Worm (Caenorhabditis elegans) whole organism, L4 larva: ENCODE data around the gene Y54G2A.10.

ENCODE experiments used
- T26A8.4 ChIP-seq: fragments of 200-800 bp; sonication (Bioruptor generic); IDR thresholded peaks from 2 replicates; pipeline ENCODE4 v1.3.6; 2022; ENCODE audit warnings: missing genetic modification characterization, missing compliant biosample characterization
- Y48G9A.11 ChIP-seq: fragments of 200-800 bp; sonication (Bioruptor generic); IDR thresholded peaks from 2 replicates; pipeline ENCODE4 v1.3.6; 2022; ENCODE audit warnings: missing genetic modification reagents, missing genetic modification characterization, missing compliant biosample characterization
- Y75B8A.6 ChIP-seq: fragments of 200-800 bp; sonication (Bioruptor generic); IDR thresholded peaks from 2 replicates; pipeline ENCODE4 v1.3.6; 2022; ENCODE audit warnings: missing genetic modification reagents, missing genetic modification characterization, missing compliant biosample characterization
- ZK337.2 ChIP-seq: fragments of 200-800 bp; sonication (Bioruptor generic); IDR thresholded peaks from 2 replicates; pipeline ENCODE4 v1.3.6; 2022; ENCODE audit warnings: missing genetic modification reagents, missing genetic modification characterization, missing compliant biosample characterization
- aha-1 ChIP-seq: fragments of 150-350 bp; peaks from one replicate; lab custom pipeline; 2014; ENCODE audit warnings: missing biosample characterization, missing genetic modification characterization
- arid-1 ChIP-seq: fragments of 200-800 bp; sonication (Bioruptor generic); conservative IDR thresholded peaks from 2 replicates; pipeline ENCODE4 v1.3.6; 2022; ENCODE audit warnings: missing genetic modification reagents, missing genetic modification characterization, missing compliant biosample characterization
- ceh-32 ChIP-seq: sonication (generic microtip); optimal IDR thresholded peaks from 2 replicates; lab custom pipeline; 2016; ENCODE audit warnings: mild to moderate bottlenecking, missing genetic modification characterization, missing compliant biosample characterization; ENCODE audit not compliant: poor library complexity
- ceh-44 ChIP-seq: fragments of 200-800 bp; sonication (Bioruptor generic); IDR thresholded peaks from 2 replicates; pipeline ENCODE4 v1.3.6; 2022; ENCODE audit warnings: missing genetic modification reagents, missing genetic modification characterization, missing compliant biosample characterization
- ceh-62 ChIP-seq: sonication (generic microtip); optimal IDR thresholded peaks from 2 replicates; lab custom pipeline; 2017; ENCODE audit warnings: missing biosample characterization, missing genetic modification characterization
- ceh-82 ChIP-seq: sonication (generic microtip); optimal IDR thresholded peaks from 2 replicates; lab custom pipeline; 2017; ENCODE audit warnings: missing biosample characterization, missing genetic modification characterization
- ces-1 ChIP-seq: fragments of 150-350 bp; sonication (generic microtip); optimal IDR thresholded peaks from 4 replicates; lab custom pipeline; 2014; ENCODE audit warnings: missing biosample characterization, missing genetic modification reagents, missing genetic modification characterization
- cey-2 ChIP-seq: sonication (generic microtip); optimal IDR thresholded peaks from 3 replicates; lab custom pipeline; 2017; ENCODE audit warnings: missing genetic modification characterization, mild to moderate bottlenecking, missing compliant biosample characterization, antibody characterized with exemption, borderline replicate concordance; ENCODE audit not compliant: insufficient read depth
- daf-12 ChIP-seq: fragments of 150-350 bp; optimal IDR thresholded peaks from 2 replicates; lab custom pipeline; 2014; ENCODE audit warnings: missing biosample characterization, missing genetic modification reagents, missing genetic modification characterization
- daf-19 ChIP-seq: fragments of 200-800 bp; sonication (Bioruptor generic); conservative IDR thresholded peaks from 2 replicates; pipeline ENCODE4 v1.3.6; 2022; ENCODE audit warnings: missing genetic modification characterization, missing compliant biosample characterization
- daf-8 ChIP-seq: fragments of 200-800 bp; sonication (Bioruptor generic); IDR thresholded peaks from 2 replicates; pipeline ENCODE4 v1.3.6; 2022; ENCODE audit warnings: missing genetic modification characterization, missing compliant biosample characterization
- dmd-6 ChIP-seq: fragments of 200-800 bp; sonication (Bioruptor generic); IDR thresholded peaks from 2 replicates; pipeline ENCODE4 v1.3.6; 2022; ENCODE audit warnings: missing genetic modification reagents, missing genetic modification characterization, missing compliant biosample characterization
- dmd-9 ChIP-seq: fragments of 200-800 bp; sonication (Bioruptor generic); IDR thresholded peaks from 2 replicates; pipeline ENCODE4 v1.3.6; 2022; ENCODE audit warnings: missing genetic modification reagents, missing genetic modification characterization, missing compliant biosample characterization
- dve-1 ChIP-seq: sonication (generic microtip); optimal IDR thresholded peaks from 2 replicates; lab custom pipeline; 2017; ENCODE audit warnings: antibody characterized with exemption, mild to moderate bottlenecking, missing genetic modification characterization, missing compliant biosample characterization; ENCODE audit not compliant: insufficient read depth
- egl-27 ChIP-seq: sonication (generic microtip); optimal IDR thresholded peaks from 3 replicates; lab custom pipeline; 2017; ENCODE audit warnings: missing biosample characterization, missing genetic modification reagents, missing genetic modification characterization
- hlh-30 ChIP-seq: sonication (generic microtip); optimal IDR thresholded peaks from 2 replicates; lab custom pipeline; 2017; ENCODE audit warnings: antibody characterized with exemption, mild to moderate bottlenecking, missing genetic modification characterization, missing compliant biosample characterization; ENCODE audit not compliant: insufficient read depth
- lin-1 ChIP-seq: fragments of 200-800 bp; sonication (Bioruptor generic); IDR thresholded peaks from 2 replicates; pipeline ENCODE4 v1.3.6; 2022; ENCODE audit warnings: missing genetic modification reagents, missing genetic modification characterization, missing compliant biosample characterization
- lin-13 ChIP-seq: fragments of 150-350 bp; optimal IDR thresholded peaks from 2 replicates; lab custom pipeline; 2014; ENCODE audit warnings: missing biosample characterization, missing genetic modification reagents, missing genetic modification characterization
- lin-29 ChIP-seq: fragments of 200-800 bp; sonication (Bioruptor generic); IDR thresholded peaks from 2 replicates; pipeline ENCODE4 v1.3.6; 2022; ENCODE audit warnings: missing genetic modification reagents, missing genetic modification characterization, missing compliant biosample characterization
- lin-38 ChIP-seq: fragments of 200-800 bp; sonication (Bioruptor generic); IDR thresholded peaks from 2 replicates; pipeline ENCODE4 v1.3.6; 2022; ENCODE audit warnings: missing genetic modification reagents, missing genetic modification characterization, missing compliant biosample characterization
- lir-3 ChIP-seq: sonication (generic microtip); optimal IDR thresholded peaks from 2 replicates; lab custom pipeline; 2016; ENCODE audit warnings: mild to moderate bottlenecking, missing genetic modification characterization, missing compliant biosample characterization
- madf-5 ChIP-seq, 2 experiments: fragments of 200-800 bp; sonication (Bioruptor generic); IDR thresholded peaks; 2 replicates each; pipeline ENCODE4 v1.3.6; 2022; ENCODE audit warnings: missing compliant biosample characterization in 2 of 2, missing genetic modification characterization in 2 of 2
- mes-2 ChIP-seq: sonication (generic microtip); optimal IDR thresholded peaks from 2 replicates; lab custom pipeline; 2016; ENCODE audit warnings: missing genotype, mild to moderate bottlenecking, missing genetic modification characterization, missing compliant biosample characterization; ENCODE audit not compliant: poor library complexity, severe bottlenecking
- mxl-2 ChIP-seq: fragments of 200-800 bp; sonication (Bioruptor generic); conservative IDR thresholded peaks from 2 replicates; pipeline ENCODE4 v1.3.6; 2022; ENCODE audit warnings: missing genetic modification reagents, missing genetic modification characterization, missing compliant biosample characterization
- nhr-10 ChIP-seq: fragments of 150-350 bp; optimal IDR thresholded peaks from 2 replicates; lab custom pipeline; 2014; ENCODE audit warnings: missing biosample characterization, missing genetic modification characterization
- nhr-102 ChIP-seq: sonication (generic microtip); optimal IDR thresholded peaks from 2 replicates; lab custom pipeline; 2016; ENCODE audit warnings: mild to moderate bottlenecking, missing genetic modification characterization, moderate library complexity, missing compliant biosample characterization
- nhr-28 ChIP-seq: fragments of 150-350 bp; optimal IDR thresholded peaks from 2 replicates; lab custom pipeline; 2014; ENCODE audit warnings: missing biosample characterization, missing genetic modification characterization
- nhr-41 ChIP-seq: fragments of 200-800 bp; sonication (Bioruptor generic); IDR thresholded peaks from 2 replicates; pipeline ENCODE4 v1.3.6; 2022; ENCODE audit warnings: missing genetic modification reagents, missing genetic modification characterization, missing compliant biosample characterization
- nhr-42 ChIP-seq: fragments of 200-800 bp; sonication (Bioruptor generic); IDR thresholded peaks from 2 replicates; pipeline ENCODE4 v1.3.6; 2022; ENCODE audit warnings: missing genetic modification characterization, missing compliant biosample characterization
- nhr-6 ChIP-seq: fragments of 150-350 bp; optimal IDR thresholded peaks from 2 replicates; lab custom pipeline; 2014; ENCODE audit warnings: missing biosample characterization, missing genetic modification characterization
- nhr-77 ChIP-seq: fragments of 150-350 bp; optimal IDR thresholded peaks from 2 replicates; lab custom pipeline; 2014; ENCODE audit warnings: missing biosample characterization, missing genetic modification characterization
- php-3 ChIP-seq: fragments of 200-800 bp; sonication (Bioruptor generic); IDR thresholded peaks from 2 replicates; pipeline ENCODE4 v1.3.6; 2022; ENCODE audit warnings: missing genetic modification reagents, missing genetic modification characterization, missing compliant biosample characterization
- saeg-2 ChIP-seq: fragments of 200-800 bp; sonication (Bioruptor generic); IDR thresholded peaks from 2 replicates; pipeline ENCODE4 v1.3.6; 2022; ENCODE audit warnings: missing genetic modification reagents, missing genetic modification characterization, missing compliant biosample characterization
- skn-1 ChIP-seq: fragments of 150-350 bp; optimal IDR thresholded peaks from 2 replicates; lab custom pipeline; 2014; ENCODE audit warnings: missing biosample characterization, missing genetic modification characterization
- snpc-1.2 ChIP-seq: fragments of 200-800 bp; sonication (Bioruptor generic); IDR thresholded peaks from 2 replicates; pipeline ENCODE4 v1.3.6; 2022; ENCODE audit warnings: missing genetic modification reagents, missing genetic modification characterization, missing compliant biosample characterization
- spr-3 ChIP-seq: fragments of 200-800 bp; sonication (Bioruptor generic); optimal IDR thresholded peaks from 2 replicates; lab custom pipeline; 2018; ENCODE audit warnings: mild to moderate bottlenecking, missing genetic modification characterization, missing compliant biosample characterization
- tra-1 ChIP-seq: fragments of 200-800 bp; sonication (Bioruptor generic); IDR thresholded peaks from 2 replicates; pipeline ENCODE4 v1.3.6; 2022; ENCODE audit warnings: missing genetic modification reagents, missing genetic modification characterization, missing compliant biosample characterization
- unc-130 ChIP-seq: sonication (generic microtip); optimal IDR thresholded peaks from 2 replicates; lab custom pipeline; 2016; ENCODE audit warnings: missing genetic modification reagents, missing genetic modification characterization, missing compliant biosample characterization
- unc-62 ChIP-seq, 3 experiments: fragments of 150-350 bp in 1 of 3; sonication (generic microtip); optimal IDR thresholded peaks in 2 of 3; peaks in 1 of 3; 1 replicate in 1 of 3; 2 replicates in 2 of 3; lab custom pipeline; 2014 to 2017; ENCODE audit warnings: missing biosample characterization in 3 of 3, missing genetic modification characterization in 3 of 3, missing genetic modification reagents in 3 of 3, missing genotype in 1 of 3
- vab-7 ChIP-seq: fragments of 200-800 bp; sonication (Bioruptor generic); IDR thresholded peaks from 2 replicates; pipeline ENCODE4 v1.3.6; 2022; ENCODE audit warnings: missing genetic modification reagents, missing genetic modification characterization, missing compliant biosample characterization
- zag-1 ChIP-seq: fragments of 150-350 bp; optimal IDR thresholded peaks from 2 replicates; lab custom pipeline; 2014; ENCODE audit warnings: missing biosample characterization, missing genetic modification characterization
- zfp-2 ChIP-seq: sonication (generic microtip); optimal IDR thresholded peaks from 2 replicates; lab custom pipeline; 2016; ENCODE audit warnings: mild to moderate bottlenecking, missing genetic modification characterization, missing compliant biosample characterization
- zip-11 ChIP-seq: fragments of 200-800 bp; sonication (Bioruptor generic); IDR thresholded peaks from 2 replicates; pipeline ENCODE4 v1.3.6; 2022; ENCODE audit warnings: missing genetic modification characterization, missing compliant biosample characterization
- ztf-7 ChIP-seq: fragments of 150-350 bp; optimal IDR thresholded peaks from 2 replicates; lab custom pipeline; 2014; ENCODE audit warnings: missing biosample characterization, missing genetic modification characterization

Gene Y54G2A.10

DNA sequence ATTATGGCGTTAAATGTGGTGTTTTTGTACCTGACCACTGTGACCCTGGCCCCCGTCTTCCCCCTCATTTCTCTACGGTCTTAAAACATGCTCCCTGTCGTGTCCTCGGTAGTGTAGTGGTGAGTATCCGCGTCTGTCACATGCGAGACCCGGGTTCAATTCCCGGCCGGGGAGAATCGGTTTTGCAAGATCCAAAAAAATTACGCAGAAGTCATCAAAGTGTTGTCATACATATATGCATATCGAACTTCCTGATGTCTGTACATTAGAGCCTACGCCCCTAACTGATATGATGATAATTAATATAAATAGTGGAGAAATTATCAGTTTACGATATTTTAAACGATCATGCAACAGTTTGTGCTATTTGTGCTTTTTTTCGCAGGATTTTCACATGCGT is 6.0 kb downstream of the Y54G2A.10 start, which contains the start of gene Y54G2A.45 (continued):
- TF ChIP-seq lin-29 (no peak), lin-1 (GFP tag; lab: Robert Waterston, UW) (no peak), vab-7 (GFP tag; lab: Robert Waterston, UW) (peak; percentile 84), zip-11 (GFP tag; lab: Robert Waterston, UW) (no peak), skn-1 (tag; lab: Kevin White, UChicago) (no peak), ceh-44 (GFP tag; lab: Robert Waterston, UW) (peak; percentile 80), ZK337.2 (GFP tag; lab: Robert Waterston, UW) (peak; percentile 51; the same call in 1 of the 2 replicates), dve-1 (tag; lab: Kevin White, UChicago) (peak; percentile 88), unc-130 (GFP tag; lab: Kevin White, UChicago) (peak; percentile 65)
- TF ChIP-seq, all 104 proteins: peak for 63

DNA sequence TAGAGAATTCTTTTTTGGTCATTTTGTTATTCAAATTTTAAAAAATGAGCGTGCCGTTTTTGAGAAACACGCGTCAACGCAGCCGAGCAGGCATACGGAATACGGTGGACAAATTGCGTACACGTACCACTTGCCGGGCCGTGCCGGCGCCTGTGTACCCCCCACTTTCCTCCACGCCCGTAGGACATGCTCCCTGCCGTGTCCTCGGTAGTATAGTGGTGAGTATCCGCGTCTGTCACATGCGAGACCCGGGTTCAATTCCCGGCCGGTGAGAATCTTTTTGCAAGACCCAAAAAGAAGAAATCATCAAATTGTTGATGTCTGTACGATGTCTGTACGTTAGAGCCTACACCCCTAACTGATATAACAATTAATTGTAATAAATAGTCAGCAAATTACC is 8.7 kb downstream of the Y54G2A.10 start:
- TF ChIP-seq daf-8 (no peak), cey-2 (tag; lab: Kevin White, UChicago) (no peak), arid-1 (GFP tag; lab: Robert Waterston, UW) (0 out of 2 replicates have a peak, but pooled peaks have one; percentile 46), php-3 (0 out of 2 replicates have a peak, but pooled peaks have one; percentile 25), snpc-1.2 (no peak), ceh-62 (no peak), lin-13 (GFP tag; lab: Kevin White, UChicago) (no peak), lin-1 (GFP tag; lab: Robert Waterston, UW) (no peak), nhr-6 (tag; lab: Kevin White, UChicago) (no peak), unc-130 (GFP tag; lab: Kevin White, UChicago) (peak; percentile 3), zfp-2 (no peak), hlh-30 (tag; lab: Kevin White, UChicago) (peak; percentile 46), Y48G9A.11 (GFP tag; lab: Robert Waterston, UW) (no peak), nhr-42 (GFP tag; lab: Robert Waterston, UW) (no peak), zag-1 (tag; lab: Kevin White, UChicago) (no peak), dmd-9 (GFP tag; lab: Robert Waterston, UW) (0 out of 2 replicates have a peak, but pooled peaks have one; percentile 48), ceh-82 (tag; lab: Kevin White, UChicago) (no peak), nhr-102 (tag; lab: Kevin White, UChicago) (no peak), spr-3 (no peak), vab-7 (GFP tag; lab: Robert Waterston, UW) (peak; percentile 67; the same call in 1 of the 2 replicates), egl-27 (tag; lab: Kevin White, UChicago) (no peak), madf-5 (GFP tag; IDR thresholded peaks at IDR 0.05; lab: Robert Waterston, UW) (no peak), ces-1 (GFP tag; lab: Kevin White, UChicago) (no peak), ceh-32 (tag; lab: Kevin White, UChicago) (no peak), unc-62 (GFP tag; optimal IDR thresholded peaks at IDR 0.05 in 1 of 2; lab: Kevin White, UChicago) (no peak), unc-62 (tag; optimal IDR thresholded peaks at IDR 0.05; lab: Kevin White, UChicago) (no peak), nhr-28 (no peak), nhr-10 (tag; lab: Kevin White, UChicago) (no peak), ZK337.2 (GFP tag; lab: Robert Waterston, UW) (no peak), lin-38 (GFP tag; lab: Robert Waterston, UW) (peak; percentile 58), nhr-77 (tag; lab: Kevin White, UChicago) (no peak), ztf-7 (tag; lab: Kevin White, UChicago) (no peak), saeg-2 (GFP tag; lab: Robert Waterston, UW) (no peak), dmd-6 (GFP tag; lab: Robert Waterston, UW) (no peak), skn-1 (tag; lab: Kevin White, UChicago) (no peak), tra-1 (GFP tag; lab: Robert Waterston, UW) (peak; percentile 67; the same call in 1 of the 2 replicates), daf-19 (GFP tag; lab: Robert Waterston, UW) (no peak), T26A8.4 (GFP tag; lab: Robert Waterston, UW) (no peak), Y75B8A.6 (GFP tag; lab: Robert Waterston, UW) (no peak), nhr-41 (no peak), daf-12 (no peak), mxl-2 (GFP tag; lab: Robert Waterston, UW) (no peak), lir-3 (no peak), mes-2 (tag; lab: Kevin White, UChicago) (peak; percentile 43), aha-1 (tag; lab: Kevin White, UChicago) (no peak)
